Worm (Caenorhabditis elegans): ENCODE data around the gene B0273.115.

DNA sequence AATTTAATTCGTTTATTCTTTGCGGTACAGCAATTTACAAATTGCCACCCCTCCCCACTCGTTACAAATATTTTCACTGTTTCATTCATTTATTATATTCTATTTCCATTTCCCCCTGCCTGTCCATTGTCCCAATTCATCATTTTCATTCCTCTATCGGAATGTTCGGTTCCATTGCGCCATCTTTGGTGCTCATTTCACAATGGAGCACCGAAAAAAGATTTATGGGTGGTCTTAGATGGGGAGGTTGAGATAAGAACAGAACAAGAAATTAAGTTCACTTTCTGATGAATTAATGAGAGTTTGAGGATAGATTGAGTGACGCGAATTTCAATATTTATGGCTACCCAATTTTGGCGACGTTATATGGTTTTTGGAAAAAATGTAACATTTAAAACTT is 1.2 kb upstream of the B0273.115 start:
- TF ChIP-seq lin-14 (GFP tag; optimal IDR thresholded peaks at IDR 0.05): no peak
- TF ChIP-seq zip-4 (GFP tag; optimal IDR thresholded peaks at IDR 0.05): no peak
- no peak for TF ChIP-seq nhr-11 (tag; optimal IDR thresholded peaks at IDR 0.05)
- TF ChIP-seq mab-9 (GFP tag; IDR thresholded peaks at IDR 0.05): no peak
- no peak for TF ChIP-seq unc-62 (GFP tag; optimal IDR thresholded peaks at IDR 0.05)
- no peak for TF ChIP-seq isw-1 (GFP tag; IDR thresholded peaks at IDR 0.05)
- no peak for TF ChIP-seq unc-86 (tag; optimal IDR thresholded peaks at IDR 0.05)
- TF ChIP-seq lsy-2 (tag; optimal IDR thresholded peaks at IDR 0.05): no peak
- TF ChIP-seq ceh-82 (tag; optimal IDR thresholded peaks at IDR 0.05): no peak
- TF ChIP-seq fkh-10 (GFP tag; optimal IDR thresholded peaks at IDR 0.05): no peak
- no peak for TF ChIP-seq lir-3 (tag; optimal IDR thresholded peaks at IDR 0.05; ENCODE audit: poor library complexity)
- TF ChIP-seq ztf-4 (tag; optimal IDR thresholded peaks at IDR 0.05): no peak
- no peak for TF ChIP-seq nhr-237 (tag; optimal IDR thresholded peaks at IDR 0.05)
